Worm (Caenorhabditis elegans): ENCODE data around the gene ZK402.2.

Gene ZK402.2

ce11 chrX:1419163-1419696 lies 15.7 kb downstream of the ZK402.2 start, which contains the start of gene F19G12.9:
Gene F19G12.9 (plus strand): TSS chrX:1419213.
- TF ChIP-seq lin-39 (tag; optimal IDR thresholded peaks at IDR 0.05): no peak
- TF ChIP-seq nhr-77 (tag; optimal IDR thresholded peaks at IDR 0.05): no peak
- peak; percentile 92 for TF ChIP-seq skn-1 (tag; optimal IDR thresholded peaks at IDR 0.05)
- no peak for TF ChIP-seq tbx-2 (tag; optimal IDR thresholded peaks at IDR 0.05)
- no peak for TF ChIP-seq nhr-23 (tag; optimal IDR thresholded peaks at IDR 0.05)
- peak; percentile 14 for TF ChIP-seq pha-4 (tag; optimal IDR thresholded peaks at IDR 0.05)
- TF ChIP-seq ama-1 (optimal IDR thresholded peaks at IDR 0.05): no peak
- TF ChIP-seq mdl-1 (tag; optimal IDR thresholded peaks at IDR 0.05): no peak
- no peak for TF ChIP-seq R02D3.7 (tag; optimal IDR thresholded peaks at IDR 0.05)
- TF ChIP-seq zag-1 (tag; optimal IDR thresholded peaks at IDR 0.05): no peak
- no peak for TF ChIP-seq eor-1 (tag; optimal IDR thresholded peaks at IDR 0.05)
- TF ChIP-seq fkh-10 (GFP tag; optimal IDR thresholded peaks at IDR 0.05): no peak
- TF ChIP-seq jun-1 (tag; optimal IDR thresholded peaks at IDR 0.05): no peak
- TF ChIP-seq egl-27 (tag; optimal IDR thresholded peaks at IDR 0.05): no peak
- TF ChIP-seq unc-39 (tag; optimal IDR thresholded peaks at IDR 0.05): no peak
- no peak for TF ChIP-seq nhr-12 (tag; optimal IDR thresholded peaks at IDR 0.05)
- TF ChIP-seq daf-12 (tag; optimal IDR thresholded peaks at IDR 0.05): no peak
- no peak for TF ChIP-seq egl-5 (tag; optimal IDR thresholded peaks at IDR 0.05)
- TF ChIP-seq nhr-28 (tag; optimal IDR thresholded peaks at IDR 0.05): no peak
- TF ChIP-seq elt-3 (tag; optimal IDR thresholded peaks at IDR 0.05): no peak
- TF ChIP-seq elt-2 (tag; optimal IDR thresholded peaks at IDR 0.05): peak; percentile 43
- no peak for TF ChIP-seq ZK546.5 (tag; optimal IDR thresholded peaks at IDR 0.05)

ce11 chrX:1420524-1420923 lies 17.0 kb downstream of the ZK402.2 start:
- peak; percentile 10 for TF ChIP-seq snpc-4 (tag; optimal IDR thresholded peaks at IDR 0.05)
- TF ChIP-seq ztf-11 (tag; optimal IDR thresholded peaks at IDR 0.05): no peak
- no peak for TF ChIP-seq fos-1 (tag; optimal IDR thresholded peaks at IDR 0.05)
- TF ChIP-seq nhr-67 (tag; optimal IDR thresholded peaks at IDR 0.05): no peak
- TF ChIP-seq unc-39 (tag; optimal IDR thresholded peaks at IDR 0.05): no peak
- TF ChIP-seq mdl-1 (tag; optimal IDR thresholded peaks at IDR 0.05): no peak
- TF ChIP-seq hmg-11 (tag; optimal IDR thresholded peaks at IDR 0.05): no peak
- TF ChIP-seq ztf-4 (tag; optimal IDR thresholded peaks at IDR 0.05): no peak
- no peak for TF ChIP-seq nhr-77 (tag; optimal IDR thresholded peaks at IDR 0.05)
- TF ChIP-seq nhr-12 (tag; optimal IDR thresholded peaks at IDR 0.05): no peak
- no peak for TF ChIP-seq zag-1 (tag; optimal IDR thresholded peaks at IDR 0.05)
- TF ChIP-seq elt-3 (tag; optimal IDR thresholded peaks at IDR 0.05): no peak
- no peak for TF ChIP-seq nhr-23 (tag; optimal IDR thresholded peaks at IDR 0.05)
- TF ChIP-seq pha-4 (tag; optimal IDR thresholded peaks at IDR 0.05): no peak
- no peak for TF ChIP-seq sea-2 (GFP tag; optimal IDR thresholded peaks at IDR 0.05)
- peak; percentile 40 for TF ChIP-seq elt-2 (tag; optimal IDR thresholded peaks at IDR 0.05)
- no peak for TF ChIP-seq mml-1 (tag; optimal IDR thresholded peaks at IDR 0.05)
- TF ChIP-seq nhr-43 (tag; optimal IDR thresholded peaks at IDR 0.05; ENCODE audit: poor library complexity, severe bottlenecking): no peak
- TF ChIP-seq skn-1 (tag; optimal IDR thresholded peaks at IDR 0.05): peak; percentile 97

- peak; percentile 48 for TF ChIP-seq elt-2 (tag; optimal IDR thresholded peaks at IDR 0.05)
Measured at ce11 chrX:1422221-1422620, 18.7 kb downstream of the ZK402.2 start.

- no peak for TF ChIP-seq nhr-11 (tag; optimal IDR thresholded peaks at IDR 0.05)
- no peak for TF ChIP-seq unc-62 (GFP tag; optimal IDR thresholded peaks at IDR 0.05)
- no peak for TF ChIP-seq snpc-4 (tag; optimal IDR thresholded peaks at IDR 0.05)
- no peak for TF ChIP-seq lsy-12 (tag; optimal IDR thresholded peaks at IDR 0.05)
- TF ChIP-seq elt-3 (tag; optimal IDR thresholded peaks at IDR 0.05): no peak
- no peak for TF ChIP-seq ztf-11 (tag; optimal IDR thresholded peaks at IDR 0.05)
- no peak for TF ChIP-seq egl-5 (tag; optimal IDR thresholded peaks at IDR 0.05)
- no peak for TF ChIP-seq lin-15B (tag; optimal IDR thresholded peaks at IDR 0.05)
- TF ChIP-seq ceh-9 (tag; optimal IDR thresholded peaks at IDR 0.05): no peak
Measured at ce11 chrX:1424509-1424908, 21.0 kb downstream of the ZK402.2 start, which contains the start of gene F19G12.3. Gene F19G12.3 (plus strand): TSS chrX:1424809.

ce11 chrX:1426425-1426824 lies 22.9 kb downstream of the ZK402.2 start, which contains the start of gene F19G12.11:
Gene F19G12.11 (minus strand): TSS chrX:1426525.
- no peak for TF ChIP-seq jun-1 (tag; optimal IDR thresholded peaks at IDR 0.05)
- no peak for TF ChIP-seq lsy-12 (tag; optimal IDR thresholded peaks at IDR 0.05)
- no peak for TF ChIP-seq eor-1 (tag; optimal IDR thresholded peaks at IDR 0.05)
- TF ChIP-seq egl-27 (tag; optimal IDR thresholded peaks at IDR 0.05): no peak
- no peak for TF ChIP-seq mml-1 (tag; optimal IDR thresholded peaks at IDR 0.05)
- no peak for TF ChIP-seq hmg-11 (tag; optimal IDR thresholded peaks at IDR 0.05)
- no peak for TF ChIP-seq pqm-1 (tag; optimal IDR thresholded peaks at IDR 0.05)
- no peak for TF ChIP-seq unc-39 (tag; optimal IDR thresholded peaks at IDR 0.05)
- TF ChIP-seq daf-12 (tag; optimal IDR thresholded peaks at IDR 0.05): no peak

Data from whole organism, L3 larva.